Fruit fly (Drosophila melanogaster): ENCODE measurements around the gene Mkp3.

Mkp3 gene

DNA sequence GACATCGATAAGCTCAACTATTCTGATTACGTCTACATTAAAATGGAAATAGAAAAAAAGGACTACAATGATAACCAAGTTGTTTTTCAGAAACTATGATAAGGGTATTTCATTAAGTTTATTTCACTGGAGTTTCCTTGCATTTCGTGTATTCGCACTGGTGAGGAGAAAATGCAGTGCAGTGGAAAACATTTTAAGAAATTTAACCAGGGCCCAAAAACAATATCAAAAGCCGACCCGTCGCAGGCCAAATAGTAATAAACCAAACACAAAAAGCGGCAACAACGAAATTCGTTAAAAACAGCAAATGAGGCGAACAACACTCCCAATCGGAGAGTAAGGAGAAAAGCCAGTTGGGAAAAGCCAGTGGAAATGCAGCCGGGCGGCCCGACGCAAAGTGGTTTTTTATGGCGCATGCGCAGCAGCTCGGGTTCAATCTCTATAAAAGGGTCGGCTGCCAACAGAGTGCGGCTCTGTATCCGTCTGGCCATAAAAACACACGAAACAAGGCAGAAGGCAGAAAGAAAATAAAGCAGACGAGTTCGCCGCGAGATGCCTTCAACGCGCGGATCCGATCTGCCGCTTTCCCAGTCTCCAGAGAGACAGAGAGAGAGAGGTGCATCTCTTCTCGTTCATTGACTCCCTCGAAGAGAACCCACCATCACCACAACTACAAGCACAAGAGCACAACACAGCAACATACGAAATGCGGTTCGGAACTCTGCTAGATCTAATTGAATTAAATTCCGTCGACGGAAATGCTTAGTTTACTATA is 5.1 kb downstream of the Mkp3 start:
- TF ChIP-seq noc (tag; optimal IDR thresholded peaks at IDR 0.05), result no peak

DNA sequence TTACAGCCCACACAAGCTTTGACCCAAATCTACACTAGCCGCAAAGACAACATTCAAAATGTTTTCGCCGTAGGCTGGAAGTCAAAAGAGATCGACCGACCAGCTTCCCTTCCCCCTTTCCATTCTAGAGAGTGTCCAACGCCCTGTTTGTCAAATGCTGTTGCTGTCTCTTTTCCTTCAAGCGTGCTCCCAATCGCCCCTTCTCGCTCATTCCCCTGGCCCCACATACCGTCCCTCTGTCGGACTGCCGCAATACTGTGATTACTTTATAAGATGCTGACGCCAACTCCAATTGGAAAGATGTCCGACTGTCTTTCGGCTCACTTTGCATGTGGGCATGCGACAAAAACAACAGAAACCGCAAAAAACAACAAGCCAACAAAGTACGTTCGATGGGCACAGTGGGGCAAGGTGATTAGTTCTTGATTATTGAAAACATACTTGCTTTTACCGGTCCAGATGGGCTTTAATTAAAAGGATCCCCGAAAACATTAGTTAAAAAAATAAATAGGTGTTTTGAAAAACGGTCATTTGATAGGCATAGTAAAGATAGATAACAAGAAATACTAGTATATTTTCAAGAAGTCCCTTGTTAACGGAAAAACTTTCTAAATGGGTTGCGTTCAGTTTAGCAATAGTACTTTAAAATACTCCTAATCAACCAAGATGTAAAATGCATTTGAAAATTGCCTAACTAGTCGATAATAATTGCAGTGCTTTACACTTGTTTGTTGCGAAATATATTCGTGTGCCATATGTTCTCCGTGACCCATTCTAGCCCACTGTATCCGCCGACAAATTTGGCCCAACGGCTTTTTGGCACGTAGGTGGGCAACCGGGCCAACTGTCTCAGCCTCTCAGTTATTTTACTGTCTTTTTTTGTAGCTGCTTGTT is 6.2 kb downstream of the Mkp3 start:
- TF ChIP-seq noc (tag; optimal IDR thresholded peaks at IDR 0.05), result peak; percentile 31

DNA sequence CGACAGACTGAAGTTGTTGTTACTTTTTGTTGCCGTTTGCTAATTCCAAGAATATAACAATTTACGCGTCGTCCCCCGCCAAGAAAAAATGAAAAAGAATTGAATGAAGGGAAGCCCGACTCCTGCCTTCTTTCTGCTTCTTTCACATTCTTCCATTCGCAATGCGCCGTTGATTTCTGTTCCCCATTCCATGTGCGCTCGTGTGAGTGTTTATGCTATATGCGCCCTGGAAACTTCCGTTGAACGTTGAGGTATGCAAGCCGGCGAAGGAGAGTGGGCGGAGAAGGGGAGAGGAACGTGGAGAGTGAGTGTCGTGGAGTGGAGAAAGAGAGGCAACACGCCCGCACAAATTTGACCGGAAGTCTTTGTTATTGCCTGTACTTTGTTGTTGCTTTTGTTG is 7.2 kb downstream of the Mkp3 start:
- no peak for TF ChIP-seq noc (tag; optimal IDR thresholded peaks at IDR 0.05)

DNA sequence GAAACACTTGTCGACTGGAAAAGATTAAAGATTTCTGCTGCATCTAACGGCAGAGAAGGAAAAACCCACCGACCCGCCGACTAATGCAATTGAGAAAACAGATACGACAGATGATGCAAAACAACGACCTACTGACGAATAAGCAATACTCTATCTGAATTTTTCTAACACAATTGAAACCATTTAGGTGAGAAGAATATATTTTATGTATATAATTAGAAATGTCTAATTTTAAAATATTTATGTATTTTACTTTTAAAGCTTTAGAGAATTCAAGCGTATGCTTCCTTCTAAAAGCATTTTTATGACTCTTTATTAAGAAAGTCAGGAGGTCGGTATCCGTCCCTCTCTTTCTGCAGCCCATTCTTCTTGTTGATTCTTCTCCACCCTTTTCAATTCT is 7.8 kb downstream of the Mkp3 start:
- TF ChIP-seq noc (tag; optimal IDR thresholded peaks at IDR 0.05), result no peak

DNA sequence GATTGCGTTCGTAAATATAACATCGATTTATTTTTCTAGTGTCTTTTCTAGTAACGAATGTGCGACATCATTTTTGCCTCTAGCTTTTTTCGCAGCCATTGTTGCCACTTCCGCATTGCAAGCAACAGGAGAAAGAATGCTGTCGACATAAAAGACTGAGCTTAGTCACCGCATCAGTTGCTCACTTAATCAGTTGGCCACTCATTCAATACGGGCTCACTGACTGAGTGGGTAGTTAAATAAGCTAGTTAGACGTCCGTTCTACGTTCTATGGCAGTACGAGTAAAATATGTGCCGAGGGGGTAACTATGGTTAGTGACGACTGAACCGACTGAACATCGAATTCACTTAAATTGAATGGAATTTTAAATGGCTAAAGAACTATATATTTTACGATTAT is 10.2 kb downstream of the Mkp3 start:
- TF ChIP-seq noc (tag; optimal IDR thresholded peaks at IDR 0.05), result no peak

DNA sequence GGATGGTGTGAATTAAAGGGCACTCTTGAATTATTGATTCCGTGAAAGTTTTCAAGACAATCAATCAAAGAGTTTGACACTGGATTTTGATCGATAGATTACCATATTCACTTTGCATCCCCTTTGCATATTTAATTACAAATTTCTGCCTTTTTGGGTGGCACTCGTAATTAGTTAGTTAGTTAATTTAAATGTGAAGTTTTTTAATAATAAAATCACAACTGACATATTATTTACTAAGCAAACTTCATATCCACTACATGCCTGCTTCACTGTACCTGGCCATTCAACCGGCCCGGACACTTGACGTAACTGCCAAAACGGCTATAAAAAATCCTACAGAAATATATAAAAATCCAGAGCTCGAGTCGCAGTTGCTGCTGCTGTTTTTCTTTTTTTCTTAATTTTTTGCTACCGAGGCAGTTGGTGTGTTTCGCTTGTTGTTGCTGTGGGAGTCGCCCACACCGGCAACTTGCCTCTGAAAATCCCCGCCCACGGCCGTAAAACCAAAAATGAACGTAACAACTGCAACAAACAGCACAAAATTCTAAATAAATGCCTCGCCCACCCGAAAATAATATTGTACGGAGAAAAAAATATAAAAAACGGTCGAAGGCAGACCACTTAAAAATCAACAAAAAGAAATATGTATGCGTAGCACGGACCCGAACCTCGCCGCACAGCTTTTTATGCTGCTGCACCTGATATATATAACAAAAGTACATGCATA is 11.4 kb downstream of the Mkp3 start:
- no peak for TF ChIP-seq noc (tag; optimal IDR thresholded peaks at IDR 0.05)

DNA sequence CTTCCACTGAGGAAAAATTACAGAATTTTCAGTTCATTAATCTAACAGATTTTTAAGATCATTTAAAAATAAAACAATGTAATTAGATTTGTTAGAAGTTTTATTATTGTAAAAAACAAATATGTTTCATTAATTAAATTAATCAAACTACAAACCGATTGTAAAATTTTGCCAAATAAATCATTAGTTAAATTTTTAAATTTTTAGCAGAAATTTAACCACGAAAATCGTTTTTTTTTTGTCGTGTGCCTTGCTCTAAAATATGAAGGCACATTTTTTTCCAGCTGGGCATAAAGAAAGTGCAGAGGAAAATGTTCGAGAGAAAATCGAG is 12.4 kb downstream of the Mkp3 start:
- no peak for TF ChIP-seq noc (tag; optimal IDR thresholded peaks at IDR 0.05)

DNA sequence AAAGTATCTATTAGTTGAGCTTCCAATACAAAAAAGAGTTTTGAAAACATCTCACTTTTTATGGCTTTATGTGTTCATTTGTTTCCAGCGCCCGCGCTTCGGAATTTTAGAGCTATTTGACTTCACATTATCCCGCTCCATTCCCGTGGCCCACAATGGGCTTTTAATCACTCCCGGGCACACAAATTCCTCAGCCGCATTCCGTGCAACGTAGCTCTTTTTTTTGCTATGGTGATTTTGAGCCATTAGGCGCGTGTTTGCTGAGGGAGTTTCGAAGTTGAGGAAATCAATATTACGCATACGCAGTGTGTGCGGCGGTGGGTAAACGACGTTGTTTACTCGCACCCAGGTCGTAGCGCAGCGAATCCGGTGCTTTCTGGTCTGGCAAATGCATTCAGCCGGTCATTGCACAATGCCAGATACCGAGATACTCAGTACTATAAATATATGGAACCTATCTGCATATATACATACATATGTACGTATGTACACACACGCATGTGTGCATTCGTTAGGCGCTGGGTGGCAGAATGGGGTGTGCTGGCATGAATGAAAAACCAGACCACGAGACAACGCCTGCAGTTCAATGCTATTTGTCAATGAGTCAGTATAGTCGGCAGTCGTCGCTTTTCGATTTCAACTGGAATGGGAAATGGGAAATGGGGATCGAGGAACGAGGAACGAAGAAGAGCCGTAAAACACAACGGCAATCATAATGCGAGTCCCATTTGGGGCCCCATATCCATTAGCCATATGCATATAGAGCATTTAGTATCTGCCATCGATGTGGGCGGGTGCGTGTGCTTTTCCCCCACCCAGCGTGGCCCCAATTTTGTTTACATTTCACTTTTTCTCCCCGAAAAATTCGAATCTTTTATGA is 13.0 kb downstream of the Mkp3 start:
- no peak for TF ChIP-seq noc (tag; optimal IDR thresholded peaks at IDR 0.05)

DNA sequence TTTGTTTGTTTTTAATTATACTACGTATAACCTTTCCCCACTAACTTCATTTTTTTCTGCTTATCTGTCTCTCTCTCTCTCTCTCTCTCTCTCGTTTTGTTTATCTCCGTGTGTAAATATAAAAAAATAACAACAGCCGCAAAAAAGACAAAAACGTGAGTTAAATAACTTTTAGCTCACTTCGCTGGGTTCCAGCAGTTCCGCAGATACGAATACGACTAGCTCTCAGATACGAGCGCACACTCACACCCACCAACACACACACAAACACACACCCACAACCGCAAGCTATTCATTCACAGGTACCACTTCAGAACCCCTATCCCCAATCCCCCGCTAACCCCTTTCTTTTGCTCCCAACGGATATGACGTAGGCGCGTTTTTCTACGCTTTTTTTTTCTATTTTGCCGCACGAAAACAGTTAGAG is 14.0 kb downstream of the Mkp3 start:
- peak; percentile 48 for TF ChIP-seq noc (tag; optimal IDR thresholded peaks at IDR 0.05)

DNA sequence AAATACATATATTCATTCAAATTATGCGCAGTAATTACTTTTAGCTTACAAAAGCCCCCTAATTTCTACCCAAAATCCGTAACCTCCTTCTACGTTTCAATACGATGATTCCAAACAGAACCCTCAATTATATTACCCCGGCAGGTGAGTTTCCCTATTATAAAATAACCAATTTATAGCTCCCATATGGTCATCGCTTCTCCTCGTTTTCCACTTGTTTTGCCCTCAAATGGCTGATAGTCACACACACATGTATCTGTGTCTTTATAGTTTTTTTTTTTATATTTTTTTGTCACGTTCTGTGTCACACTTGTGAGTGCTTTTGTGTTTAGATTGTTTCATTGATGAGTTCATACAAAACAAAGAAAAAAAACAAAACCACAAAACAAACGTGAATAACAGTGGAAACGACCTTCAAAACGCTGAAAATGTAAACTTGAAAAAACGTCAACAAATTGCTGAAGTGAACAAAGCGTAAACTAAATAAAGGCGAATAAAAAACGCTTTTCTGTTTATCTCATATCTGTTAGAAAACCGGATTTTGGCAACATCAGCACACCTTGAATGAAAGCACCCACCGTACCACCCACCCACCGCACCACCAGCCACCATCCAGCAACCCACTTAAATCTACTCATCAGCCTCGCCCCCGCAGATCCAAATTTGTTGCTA is 14.9 kb downstream of the Mkp3 start:
- TF ChIP-seq noc (tag; optimal IDR thresholded peaks at IDR 0.05), result no peak

DNA sequence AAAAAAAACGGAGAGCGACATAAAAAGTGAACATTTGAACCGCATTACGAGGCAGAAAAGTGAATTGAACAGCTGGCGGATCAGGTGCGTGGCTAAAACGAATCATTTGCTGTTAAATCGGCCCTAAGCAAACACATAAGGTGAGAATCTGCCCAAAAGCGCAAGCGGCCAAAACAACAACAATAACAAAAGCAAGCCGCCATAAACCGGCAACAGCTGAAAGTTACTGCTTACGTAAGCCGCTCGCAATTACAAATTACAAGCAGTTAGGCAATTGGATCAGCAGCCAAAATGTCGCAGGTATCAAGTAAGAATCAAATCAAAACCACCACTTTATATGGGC is 22.8 kb downstream of the Mkp3 start:
- no peak for TF ChIP-seq noc (tag; optimal IDR thresholded peaks at IDR 0.05)

DNA sequence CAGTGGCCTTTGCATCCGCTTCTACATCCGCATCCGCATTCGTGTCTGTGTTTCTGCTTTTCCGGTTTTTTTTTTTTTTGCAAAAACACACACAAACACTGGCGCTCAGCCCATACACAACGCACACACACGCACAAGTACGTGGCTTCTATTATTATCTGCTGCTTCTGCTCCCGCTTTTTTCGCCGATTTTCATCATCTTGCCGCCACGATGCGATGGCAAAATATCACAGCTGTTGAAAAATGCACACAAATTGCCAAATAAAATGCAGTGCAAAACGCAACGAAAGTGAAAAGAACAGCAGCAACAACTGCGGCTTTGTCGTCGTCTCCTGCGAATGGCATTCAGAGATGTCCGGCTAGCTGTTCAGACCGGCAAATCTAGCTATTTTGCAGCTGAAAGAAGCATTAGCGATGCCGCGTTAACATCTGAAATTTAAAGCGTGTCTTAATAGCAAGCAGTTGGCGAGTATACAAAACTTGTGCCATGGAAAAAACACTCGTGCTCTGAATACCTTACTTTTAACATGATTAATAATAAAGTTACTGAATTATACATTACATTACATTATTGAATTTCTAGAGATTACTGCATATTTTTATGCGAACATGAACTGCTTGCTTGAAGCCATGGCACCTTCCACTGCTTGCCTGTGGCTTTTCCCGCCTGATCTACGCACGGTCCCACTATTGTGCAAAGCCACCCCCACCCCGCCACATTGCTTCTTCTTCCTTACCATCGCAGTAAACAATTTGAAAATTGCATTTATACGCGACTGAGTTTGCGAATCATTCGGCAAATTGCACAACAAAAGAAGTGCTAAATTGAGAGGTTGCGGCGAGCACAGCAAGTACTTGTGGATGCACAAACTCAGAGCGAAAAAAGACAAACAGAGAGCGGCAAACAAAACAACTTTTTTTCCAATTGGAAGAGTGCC is 23.5 kb downstream of the Mkp3 start, which contains the start of the genes Ugt316A1 and Sfxn2:
Gene Ugt316A1 (minus strand): TSS at position 345 of the 938 bp plus-strand sequence.
Gene Sfxn2 (plus strand): TSS at position 694 of the 938 bp plus-strand sequence.
- no peak for TF ChIP-seq noc (tag; optimal IDR thresholded peaks at IDR 0.05)

DNA sequence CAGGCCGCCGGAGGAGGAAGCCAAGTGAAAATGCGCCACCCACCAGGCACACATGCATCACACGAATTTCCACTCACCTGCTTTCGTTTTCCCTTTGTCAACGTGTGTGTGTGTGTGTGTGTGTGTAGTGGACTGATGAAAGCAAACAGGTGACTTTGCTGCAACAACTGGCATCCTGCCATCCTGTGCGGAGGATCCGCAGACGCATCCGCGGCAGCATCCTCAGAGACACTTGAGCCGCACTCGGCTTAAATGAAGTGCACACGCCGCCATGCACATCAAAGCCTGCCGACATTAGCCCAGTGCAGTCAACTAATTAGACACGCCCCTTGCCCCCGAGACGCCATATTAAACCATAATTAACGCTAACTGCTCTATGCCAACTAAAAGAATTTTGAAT is 27.4 kb downstream of the Mkp3 start:
- no peak for TF ChIP-seq noc (tag; optimal IDR thresholded peaks at IDR 0.05)

DNA sequence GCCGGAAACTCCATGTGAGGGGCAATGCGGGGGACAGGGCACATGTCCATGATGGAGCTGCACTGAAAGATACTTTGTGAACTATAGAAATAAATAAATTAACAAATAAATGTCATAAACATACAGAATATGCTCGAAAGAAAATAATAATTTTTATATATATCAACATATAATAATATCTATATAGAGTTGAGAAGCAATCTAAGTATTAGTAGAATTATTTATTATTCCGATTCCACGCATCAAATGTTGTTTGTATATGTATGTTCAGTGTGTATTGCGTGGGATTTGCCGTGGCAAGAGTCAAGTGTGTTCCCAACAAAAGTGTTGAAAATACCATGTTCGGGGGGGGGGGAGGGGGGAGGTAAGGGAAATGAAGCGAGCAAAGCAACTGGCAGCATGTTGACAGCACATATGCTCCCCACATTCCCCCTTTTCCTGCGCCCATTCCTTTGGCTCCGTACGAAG is 29.3 kb downstream of the Mkp3 start:
- no peak for TF ChIP-seq noc (tag; optimal IDR thresholded peaks at IDR 0.05)

All from whole organism, larva.